Worm (Caenorhabditis elegans) whole organism, late embryonic: ENCODE data around the gene H03E18.1.

Source experiments
- ceh-14 ChIP-seq: sonication (generic microtip); optimal IDR thresholded peaks from 2 replicates; lab custom pipeline; 2016; ENCODE audit warnings: missing genotype, missing genetic modification characterization, missing compliant biosample characterization
- hlh-30 ChIP-seq: sonication (generic microtip); optimal IDR thresholded peaks from 2 replicates; lab custom pipeline; 2017; ENCODE audit warnings: antibody characterized with exemption, missing genetic modification characterization, missing compliant biosample characterization; ENCODE audit not compliant: insufficient read depth
- lin-11 ChIP-seq: fragments of 200-800 bp; sonication (Bioruptor generic); optimal IDR thresholded peaks from 2 replicates; lab custom pipeline; 2018; ENCODE audit warnings: mild to moderate bottlenecking, missing genetic modification characterization, missing compliant biosample characterization
- sox-2 ChIP-seq: fragments of 200-800 bp; sonication (Bioruptor generic); IDR thresholded peaks from 2 replicates; pipeline ENCODE4 v1.3.6; 2022; ENCODE audit warnings: missing genetic modification reagents, missing genetic modification characterization, missing compliant biosample characterization

- TF ChIP-seq hlh-30 (tag; lab: Kevin White, UChicago) = no peak
- TF ChIP-seq sox-2 (GFP tag; lab: Robert Waterston, UW) = no peak
- no peak for TF ChIP-seq lin-11 (tag; lab: Kevin White, UChicago)
- TF ChIP-seq ceh-14 = no peak
These were observed 14.9 kb upstream of the H03E18.1 start for ce11 chrX:8492750-8493149.
